Worm (Caenorhabditis elegans) whole organism, L3 larva: Measurements from ENCODE around the gene C01G10.14.

Experiments
- R02D3.7 ChIP-seq: fragments of 150-350 bp; optimal IDR thresholded peaks from 2 replicates; lab custom pipeline; 2014; ENCODE audit warnings: missing biosample characterization, missing genetic modification characterization
- ZK546.5 ChIP-seq: sonication (generic microtip); optimal IDR thresholded peaks from 2 replicates; lab custom pipeline; 2017; ENCODE audit warnings: missing biosample characterization, missing genetic modification characterization
- aly-2 ChIP-seq: fragments of 150-350 bp; optimal IDR thresholded peaks from 2 replicates; lab custom pipeline; 2014; ENCODE audit warnings: missing biosample characterization, missing genetic modification characterization
- ama-1 ChIP-seq: fragments of 150-350 bp; optimal IDR thresholded peaks from 2 replicates; lab custom pipeline; 2018
- ceh-16 ChIP-seq: sonication (generic microtip); optimal IDR thresholded peaks from 2 replicates; lab custom pipeline; 2017; ENCODE audit warnings: missing biosample characterization, missing genetic modification characterization
- ceh-28 ChIP-seq: fragments of 150-350 bp; optimal IDR thresholded peaks from 2 replicates; lab custom pipeline; 2014; ENCODE audit warnings: missing biosample characterization, missing genetic modification reagents, missing genetic modification characterization
- ceh-82 ChIP-seq: fragments of 150-350 bp; optimal IDR thresholded peaks from 2 replicates; lab custom pipeline; 2014; ENCODE audit warnings: missing biosample characterization, missing genetic modification characterization
- ceh-9 ChIP-seq: sonication (generic microtip); optimal IDR thresholded peaks from 2 replicates; lab custom pipeline; 2018; ENCODE audit warnings: missing biosample characterization, missing genetic modification characterization
- daf-12 ChIP-seq: fragments of 150-350 bp; optimal IDR thresholded peaks from 2 replicates; lab custom pipeline; 2014; ENCODE audit warnings: missing biosample characterization, missing genetic modification reagents, missing genetic modification characterization
- egl-27 ChIP-seq: sonication (generic microtip); optimal IDR thresholded peaks from 4 replicates; lab custom pipeline; 2017; ENCODE audit warnings: missing biosample characterization, missing genetic modification reagents, missing genetic modification characterization
- egl-5 ChIP-seq: fragments of 150-350 bp; optimal IDR thresholded peaks from 2 replicates; lab custom pipeline; 2017; ENCODE audit warnings: missing biosample characterization, missing genetic modification reagents, missing genetic modification characterization, inconsistent platforms
- elt-1 ChIP-seq: fragments of 150-350 bp; optimal IDR thresholded peaks from 2 replicates; lab custom pipeline; 2014; ENCODE audit warnings: missing biosample characterization, missing genetic modification characterization
- elt-2 ChIP-seq: sonication (generic microtip); optimal IDR thresholded peaks from 2 replicates; lab custom pipeline; 2016; ENCODE audit warnings: missing genetic modification reagents, mild to moderate bottlenecking, missing genetic modification characterization, missing compliant biosample characterization
- elt-3 ChIP-seq, 3 experiments: fragments of 150-350 bp in 1 of 3; sonication (generic microtip) in 2 of 3; optimal IDR thresholded peaks; 2 replicates in 2 of 3; 4 replicates in 1 of 3; lab custom pipeline; 2014 to 2017; ENCODE audit warnings: missing biosample characterization in 3 of 3, missing genetic modification characterization in 3 of 3
- eor-1 ChIP-seq, 2 experiments: fragments of 150-350 bp; optimal IDR thresholded peaks; 2 replicates each; lab custom pipeline; 2014 to 2018; ENCODE audit warnings: missing biosample characterization in 2 of 2, missing genetic modification characterization in 2 of 2
- fkh-10 ChIP-seq: sonication (generic microtip); optimal IDR thresholded peaks from 2 replicates; lab custom pipeline; 2017; ENCODE audit warnings: missing biosample characterization, missing genetic modification reagents, missing genetic modification characterization
- fkh-2 ChIP-seq: fragments of 150-350 bp; optimal IDR thresholded peaks from 2 replicates; lab custom pipeline; 2014; ENCODE audit warnings: missing biosample characterization, missing genetic modification reagents, missing genetic modification characterization
- fos-1 ChIP-seq: fragments of 150-350 bp; optimal IDR thresholded peaks from 2 replicates; lab custom pipeline; 2014; ENCODE audit warnings: missing biosample characterization, missing genetic modification characterization
- hmg-11 ChIP-seq: sonication (generic microtip); optimal IDR thresholded peaks from 2 replicates; lab custom pipeline; 2016; ENCODE audit warnings: missing genetic modification characterization, missing compliant biosample characterization
- jun-1 ChIP-seq: fragments of 150-350 bp; optimal IDR thresholded peaks from 2 replicates; lab custom pipeline; 2014; ENCODE audit warnings: missing biosample characterization, missing genetic modification reagents, missing genetic modification characterization
- lin-15B ChIP-seq: fragments of 150-350 bp; optimal IDR thresholded peaks from 2 replicates; lab custom pipeline; 2014; ENCODE audit warnings: missing biosample characterization, missing genetic modification characterization
- lin-39 ChIP-seq: fragments of 150-350 bp; optimal IDR thresholded peaks from 2 replicates; lab custom pipeline; 2018; ENCODE audit warnings: missing biosample characterization, missing genetic modification reagents, missing genetic modification characterization
- lsy-12 ChIP-seq: sonication (generic microtip); optimal IDR thresholded peaks from 2 replicates; lab custom pipeline; 2016; ENCODE audit warnings: mild to moderate bottlenecking, missing genetic modification characterization, missing compliant biosample characterization
- mdl-1 ChIP-seq: fragments of 150-350 bp; optimal IDR thresholded peaks from 2 replicates; lab custom pipeline; 2014; ENCODE audit warnings: missing biosample characterization, missing genetic modification characterization
- mml-1 ChIP-seq: fragments of 150-350 bp; sonication (generic microtip); optimal IDR thresholded peaks from 3 replicates; lab custom pipeline; 2014; ENCODE audit warnings: missing biosample characterization, missing genetic modification characterization
- nfya-1 ChIP-seq: sonication (generic microtip); optimal IDR thresholded peaks from 2 replicates; lab custom pipeline; 2017; ENCODE audit warnings: missing genetic modification characterization, mild to moderate bottlenecking, missing compliant biosample characterization, antibody characterized with exemption, moderate library complexity; ENCODE audit not compliant: insufficient read depth
- nhr-11 ChIP-seq: fragments of 150-350 bp; optimal IDR thresholded peaks from 2 replicates; lab custom pipeline; 2014; ENCODE audit warnings: missing biosample characterization, missing genetic modification characterization
- nhr-12 ChIP-seq: fragments of 150-350 bp; optimal IDR thresholded peaks from 2 replicates; lab custom pipeline; 2014; ENCODE audit warnings: missing biosample characterization, missing genetic modification characterization
- nhr-23 ChIP-seq: fragments of 150-350 bp; optimal IDR thresholded peaks from 2 replicates; lab custom pipeline; 2014; ENCODE audit warnings: missing biosample characterization, missing genetic modification reagents, missing genetic modification characterization
- nhr-237 ChIP-seq: fragments of 150-350 bp; optimal IDR thresholded peaks from 2 replicates; lab custom pipeline; 2014; ENCODE audit warnings: missing biosample characterization, missing genetic modification characterization
- nhr-25 ChIP-seq: sonication (generic microtip); optimal IDR thresholded peaks from 2 replicates; lab custom pipeline; 2017; ENCODE audit warnings: missing biosample characterization, missing genetic modification characterization
- nhr-28 ChIP-seq: fragments of 150-350 bp; optimal IDR thresholded peaks from 2 replicates; lab custom pipeline; 2014; ENCODE audit warnings: missing biosample characterization, missing genetic modification characterization
- nhr-43 ChIP-seq: sonication (generic microtip); optimal IDR thresholded peaks from 2 replicates; lab custom pipeline; 2016; ENCODE audit warnings: mild to moderate bottlenecking, missing genetic modification characterization, missing compliant biosample characterization; ENCODE audit not compliant: poor library complexity, severe bottlenecking
- nhr-67 ChIP-seq: fragments of 150-350 bp; optimal IDR thresholded peaks from 2 replicates; lab custom pipeline; 2014; ENCODE audit warnings: missing biosample characterization, missing genetic modification characterization
- nhr-76 ChIP-seq: fragments of 150-350 bp; sonication (generic microtip); optimal IDR thresholded peaks from 5 replicates; lab custom pipeline; 2014; ENCODE audit warnings: missing biosample characterization, missing genetic modification characterization
- nhr-77 ChIP-seq: fragments of 150-350 bp; optimal IDR thresholded peaks from 2 replicates; lab custom pipeline; 2014; ENCODE audit warnings: missing biosample characterization, missing genetic modification characterization
- pha-4 ChIP-seq: fragments of 150-350 bp; optimal IDR thresholded peaks from 2 replicates; lab custom pipeline; 2014; ENCODE audit warnings: missing biosample characterization, missing genetic modification reagents, missing genetic modification characterization
- pqm-1 ChIP-seq: fragments of 150-350 bp; optimal IDR thresholded peaks from 2 replicates; lab custom pipeline; 2017; ENCODE audit warnings: missing biosample characterization, missing genetic modification characterization, inconsistent platforms
- sea-2 ChIP-seq: fragments of 150-350 bp; sonication (generic microtip); optimal IDR thresholded peaks from 4 replicates; lab custom pipeline; 2014; ENCODE audit warnings: missing biosample characterization, missing genetic modification reagents, missing genetic modification characterization
- skn-1 ChIP-seq: fragments of 150-350 bp; optimal IDR thresholded peaks from 2 replicates; lab custom pipeline; 2014; ENCODE audit warnings: missing biosample characterization, missing genetic modification characterization
- snpc-4 ChIP-seq: fragments of 150-350 bp; optimal IDR thresholded peaks from 2 replicates; lab custom pipeline; 2014; ENCODE audit warnings: missing biosample characterization, missing genetic modification characterization
- tbx-2 ChIP-seq: sonication (generic microtip); optimal IDR thresholded peaks from 2 replicates; lab custom pipeline; 2016; ENCODE audit warnings: mild to moderate bottlenecking, missing genetic modification characterization, missing compliant biosample characterization
- unc-39 ChIP-seq: sonication (generic microtip); optimal IDR thresholded peaks from 4 replicates; lab custom pipeline; 2017; ENCODE audit warnings: missing biosample characterization, missing genetic modification characterization
- unc-62 ChIP-seq: fragments of 150-350 bp; sonication (generic microtip); optimal IDR thresholded peaks from 4 replicates; lab custom pipeline; 2014; ENCODE audit warnings: missing biosample characterization, missing genetic modification reagents, missing genetic modification characterization
- zag-1 ChIP-seq: fragments of 150-350 bp; optimal IDR thresholded peaks from 2 replicates; lab custom pipeline; 2014; ENCODE audit warnings: missing biosample characterization, missing genetic modification characterization
- ztf-11 ChIP-seq: fragments of 150-350 bp; optimal IDR thresholded peaks from 2 replicates; lab custom pipeline; 2014; ENCODE audit warnings: missing biosample characterization, missing genetic modification characterization
- ztf-4 ChIP-seq: fragments of 150-350 bp; optimal IDR thresholded peaks from 2 replicates; lab custom pipeline; 2014; ENCODE audit warnings: missing biosample characterization, missing genetic modification characterization

The C01G10.14 gene

ce11 chrV:15140247-15140646, 34.5 kb upstream of the C01G10.14 start, which contains the start of gene K08F9.3:
K08F9.3 (plus strand) TSS chrV:15140547.
- TF ChIP-seq nfya-1 (no peak), fkh-10 (GFP tag; lab: Kevin White, UChicago) (no peak), lin-39 (no peak), ama-1 (lab: Kevin White, UChicago) (no peak), elt-2 (tag; lab: Kevin White, UChicago) (no peak)

- TF ChIP-seq nhr-67 (tag; lab: Kevin White, UChicago): no peak
- TF ChIP-seq ceh-82: no peak
- TF ChIP-seq ceh-28 (tag; lab: Kevin White, UChicago): no peak
- TF ChIP-seq ceh-9: no peak
- no peak for TF ChIP-seq nhr-77 (tag; lab: Kevin White, UChicago)
- no peak for TF ChIP-seq nhr-43
- no peak for TF ChIP-seq sea-2 (GFP tag; lab: Kevin White, UChicago)
- peak; percentile 53 for TF ChIP-seq pqm-1
- peak; percentile 53 for TF ChIP-seq elt-2 (tag; lab: Kevin White, UChicago)
- TF ChIP-seq daf-12: no peak
- TF ChIP-seq fos-1 (tag; lab: Kevin White, UChicago): no peak
- TF ChIP-seq egl-27 (tag; lab: Kevin White, UChicago): no peak
- TF ChIP-seq ZK546.5 (tag; lab: Kevin White, UChicago): no peak
- TF ChIP-seq elt-3 (tag; optimal IDR thresholded peaks at IDR 0.05; lab: Kevin White, UChicago): no peak
- TF ChIP-seq eor-1 (tag; optimal IDR thresholded peaks at IDR 0.05; lab: Kevin White, UChicago): no peak
- no peak for TF ChIP-seq nhr-237 (tag; lab: Kevin White, UChicago)
- no peak for TF ChIP-seq mml-1 (tag; lab: Kevin White, UChicago)
- peak; percentile 60 for TF ChIP-seq pha-4 (tag; lab: Kevin White, UChicago)
- no peak for TF ChIP-seq nhr-12 (tag; lab: Kevin White, UChicago)
These were observed 34.1 kb upstream of the C01G10.14 start for ce11 chrV:15139811-15140210.

- TF ChIP-seq ceh-28 (tag; lab: Kevin White, UChicago): peak; percentile 42
- no peak for TF ChIP-seq ceh-16 (tag; lab: Kevin White, UChicago)
- TF ChIP-seq nhr-12 (tag; lab: Kevin White, UChicago): no peak
- TF ChIP-seq sea-2 (GFP tag; lab: Kevin White, UChicago): no peak
- TF ChIP-seq ztf-11 (tag; lab: Kevin White, UChicago): no peak
- TF ChIP-seq eor-1 (tag; optimal IDR thresholded peaks at IDR 0.05; lab: Kevin White, UChicago): no peak
- peak; percentile 21 for TF ChIP-seq egl-5 (tag; lab: Kevin White, UChicago)
- TF ChIP-seq mdl-1 (tag; lab: Kevin White, UChicago): no peak
- no peak for TF ChIP-seq tbx-2 (tag; lab: Kevin White, UChicago)
- TF ChIP-seq nhr-76 (tag; lab: Kevin White, UChicago): no peak
- TF ChIP-seq elt-2 (tag; lab: Kevin White, UChicago): peak; percentile 43
- no peak for TF ChIP-seq nhr-28 (tag; lab: Kevin White, UChicago)
- TF ChIP-seq ama-1 (lab: Kevin White, UChicago): no peak
- no peak for TF ChIP-seq aly-2 (tag; lab: Kevin White, UChicago)
- no peak for TF ChIP-seq mml-1 (tag; lab: Kevin White, UChicago)
- no peak for TF ChIP-seq ceh-9
- peak; percentile 74 for TF ChIP-seq pqm-1
- TF ChIP-seq hmg-11 (tag; lab: Kevin White, UChicago): no peak
- no peak for TF ChIP-seq fkh-2 (tag; lab: Kevin White, UChicago)
- no peak for TF ChIP-seq nhr-67 (tag; lab: Kevin White, UChicago)
- TF ChIP-seq ceh-82: peak; percentile 34
- peak; percentile 95 for TF ChIP-seq pha-4 (tag; lab: Kevin White, UChicago)
- TF ChIP-seq fkh-10 (GFP tag; lab: Kevin White, UChicago): peak; percentile 60
- TF ChIP-seq egl-27 (tag; lab: Kevin White, UChicago): no peak
- no peak for TF ChIP-seq ZK546.5 (tag; lab: Kevin White, UChicago)
- TF ChIP-seq nhr-11 (tag; lab: Kevin White, UChicago): no peak
- TF ChIP-seq elt-3 (tag; optimal IDR thresholded peaks at IDR 0.05; lab: Kevin White, UChicago): peak in 1 of 3 experiments; percentile 66
- peak; percentile 69 for TF ChIP-seq R02D3.7 (tag; lab: Kevin White, UChicago)
- no peak for TF ChIP-seq unc-62
- peak; percentile 75 for TF ChIP-seq nhr-23 (tag; lab: Kevin White, UChicago)
- no peak for TF ChIP-seq nhr-77 (tag; lab: Kevin White, UChicago)
- no peak for TF ChIP-seq nhr-237 (tag; lab: Kevin White, UChicago)
- no peak for TF ChIP-seq nhr-43
- TF ChIP-seq zag-1 (tag; lab: Kevin White, UChicago): no peak
- TF ChIP-seq nfya-1: peak; percentile 84
- TF ChIP-seq skn-1: peak; percentile 9
- TF ChIP-seq snpc-4: peak; percentile 79
- peak; percentile 39 for TF ChIP-seq jun-1 (tag; lab: Kevin White, UChicago)
- TF ChIP-seq nhr-25 (tag; lab: Kevin White, UChicago): peak; percentile 66
- no peak for TF ChIP-seq lsy-12
- no peak for TF ChIP-seq elt-1 (tag; lab: Kevin White, UChicago)
- TF ChIP-seq ztf-4: no peak
- TF ChIP-seq daf-12: no peak
- no peak for TF ChIP-seq fos-1 (tag; lab: Kevin White, UChicago)
- peak; percentile 94 for TF ChIP-seq lin-15B (tag; lab: Kevin White, UChicago)
- TF ChIP-seq lin-39: peak; percentile 53
- no peak for TF ChIP-seq unc-39 (tag; lab: Kevin White, UChicago)
These were observed 31.0 kb upstream of the C01G10.14 start, which contains the start of gene aipl-1 for ce11 chrV:15136772-15137171. aipl-1 (minus strand) TSS chrV:15136801.
